Worm (Caenorhabditis elegans): ENCODE measurements around the gene nlp-46.

ce11 chrV:12488002-12488401 is 18.1 kb downstream of the nlp-46 start:
- no peak for TF ChIP-seq klf-2 (GFP tag; conservative IDR thresholded peaks at IDR 0.05)
- no peak for TF ChIP-seq med-1 (GFP tag; optimal IDR thresholded peaks at IDR 0.05; ENCODE audit: insufficient read depth)
- no peak for TF ChIP-seq ztf-29 (GFP tag; IDR thresholded peaks at IDR 0.05)
- TF ChIP-seq flt-1 (GFP tag; IDR thresholded peaks at IDR 0.05), result no peak
- TF ChIP-seq tab-1 (GFP tag; IDR thresholded peaks at IDR 0.05), result no peak
- no peak for TF ChIP-seq cog-1 (tag; optimal IDR thresholded peaks at IDR 0.05)
- TF ChIP-seq ztf-23 (GFP tag; IDR thresholded peaks at IDR 0.05), result no peak
